Worm (Caenorhabditis elegans) whole organism, midembryonic: Measurements from ENCODE around the gene K09H11.6.

Experiments used
- flt-1 ChIP-seq: fragments of 200-800 bp; sonication (Bioruptor generic); IDR thresholded peaks from 2 replicates; pipeline ENCODE4 v1.3.6; 2022; ENCODE audit warnings: missing genetic modification characterization, missing compliant biosample characterization
- klf-2 ChIP-seq: fragments of 200-800 bp; sonication (Bioruptor generic); conservative IDR thresholded peaks from 2 replicates; pipeline ENCODE4 v1.3.6; 2022; ENCODE audit warnings: missing genetic modification reagents, missing genetic modification characterization, missing compliant biosample characterization

ce11 chrV:5756193-5756592 lies 20.2 kb upstream of the K09H11.6 start, which contains the start of gene C53A3.3:
- TF ChIP-seq klf-2 (GFP tag; lab: Robert Waterston, UW), result no peak
- no peak for TF ChIP-seq flt-1 (GFP tag; lab: Robert Waterston, UW)
